Fruit fly (Drosophila melanogaster) whole organism, embryonic: ENCODE results near the gene CG34301.

ENCODE experiments used
- ATbp ChIP-seq: fragments of 200-800 bp; sonication (Bioruptor generic); optimal IDR thresholded peaks from 2 replicates; lab custom pipeline; 2017; ENCODE audit warnings: missing biosample characterization, mild to moderate bottlenecking, missing genetic modification characterization, missing genetic modification reagents
- Abd-B ChIP-seq: fragments of 200-800 bp; sonication (Bioruptor generic); optimal IDR thresholded peaks from 2 replicates; lab custom pipeline; 2018; ENCODE audit warnings: missing biosample characterization, mild to moderate bottlenecking, missing genetic modification characterization, moderate library complexity
- B-H2 ChIP-seq: fragments of 200-800 bp; sonication (Bioruptor generic); optimal IDR thresholded peaks from 2 replicates; lab custom pipeline; 2018; ENCODE audit warnings: missing biosample characterization, mild to moderate bottlenecking, missing genetic modification characterization
- CG10462 ChIP-seq: fragments of 200-800 bp; sonication (Bioruptor generic); optimal IDR thresholded peaks from 2 replicates; lab custom pipeline; 2016; ENCODE audit warnings: missing biosample characterization, missing genetic modification characterization
- CG10565 ChIP-seq: fragments of 200-800 bp; sonication (Bioruptor generic); optimal IDR thresholded peaks from 3 replicates; lab custom pipeline; 2016; ENCODE audit warnings: missing biosample characterization, mild to moderate bottlenecking, missing genetic modification characterization
- CG12155 ChIP-seq: fragments of 200-800 bp; sonication (Bioruptor generic); optimal IDR thresholded peaks from 3 replicates; lab custom pipeline; 2016; ENCODE audit warnings: missing biosample characterization, missing genetic modification characterization
- CG12219 ChIP-seq: fragments of 200-800 bp; sonication (Bioruptor generic); optimal IDR thresholded peaks from 3 replicates; lab custom pipeline; 2018; ENCODE audit warnings: missing biosample characterization, mild to moderate bottlenecking, missing genetic modification characterization
- CG1233 ChIP-seq: fragments of 200-800 bp; sonication (Bioruptor generic); optimal IDR thresholded peaks from 4 replicates; lab custom pipeline; 2018; ENCODE audit warnings: missing biosample characterization, mild to moderate bottlenecking, missing genetic modification characterization
- CG14860 ChIP-seq: fragments of 200-800 bp; sonication (Bioruptor generic); IDR thresholded peaks from 3 replicates; pipeline ENCODE4 v1.3.6; 2022; ENCODE audit warnings: missing biosample characterization, missing genetic modification characterization; ENCODE audit not compliant: partially characterized antibody
- CG15011 ChIP-seq: fragments of 200-800 bp; sonication (Bioruptor generic); optimal IDR thresholded peaks from 3 replicates; lab custom pipeline; 2018; ENCODE audit warnings: missing biosample characterization, mild to moderate bottlenecking, missing genetic modification characterization
- CG16815 ChIP-seq: fragments of 200-800 bp; sonication (Bioruptor generic); optimal IDR thresholded peaks from 3 replicates; lab custom pipeline; 2017; ENCODE audit warnings: missing biosample characterization, mild to moderate bottlenecking, missing genetic modification characterization
- CG16863 ChIP-seq: fragments of 200-800 bp; sonication (Bioruptor generic); optimal IDR thresholded peaks from 3 replicates; lab custom pipeline; 2016; ENCODE audit warnings: missing biosample characterization, missing genetic modification characterization
- CG17328 ChIP-seq: fragments of 200-800 bp; sonication (Bioruptor generic); IDR thresholded peaks from 2 replicates; pipeline ENCODE4 v1.3.6; 2022; ENCODE audit warnings: missing biosample characterization, missing genetic modification characterization
- CG17802 ChIP-seq: fragments of 200-800 bp; sonication (Bioruptor generic); optimal IDR thresholded peaks from 2 replicates; lab custom pipeline; 2018; ENCODE audit warnings: missing biosample characterization, mild to moderate bottlenecking, missing genetic modification characterization, moderate library complexity
- CG1832 ChIP-seq: fragments of 200-800 bp; sonication (Bioruptor generic); optimal IDR thresholded peaks from 2 replicates; lab custom pipeline; 2017; ENCODE audit warnings: missing biosample characterization, mild to moderate bottlenecking, missing genetic modification characterization, inconsistent platforms
- CG2889 ChIP-seq: fragments of 200-800 bp; sonication (Bioruptor generic); IDR thresholded peaks from 3 replicates; pipeline ENCODE4 v1.3.6; 2022; ENCODE audit warnings: missing biosample characterization, missing genetic modification characterization
- CG30431 ChIP-seq: fragments of 200-800 bp; sonication (Bioruptor generic); optimal IDR thresholded peaks from 2 replicates; lab custom pipeline; 2017; ENCODE audit warnings: missing biosample characterization, missing genetic modification characterization
- CG31365 ChIP-seq: fragments of 200-800 bp; sonication (Bioruptor generic); optimal IDR thresholded peaks from 2 replicates; lab custom pipeline; 2018; ENCODE audit warnings: missing biosample characterization, mild to moderate bottlenecking, missing genetic modification characterization
- CG31441 ChIP-seq: fragments of 200-800 bp; sonication (Bioruptor generic); IDR thresholded peaks from 2 replicates; pipeline ENCODE4 v1.3.6; 2022; ENCODE audit warnings: missing biosample characterization, missing genetic modification characterization
- CG4820 ChIP-seq: fragments of 200-800 bp; sonication (Bioruptor generic); optimal IDR thresholded peaks from 3 replicates; lab custom pipeline; 2016; ENCODE audit warnings: missing biosample characterization, missing genetic modification characterization
- CG6654 ChIP-seq: fragments of 200-800 bp; sonication (Bioruptor generic); optimal IDR thresholded peaks from 2 replicates; lab custom pipeline; 2017; ENCODE audit warnings: missing biosample characterization, mild to moderate bottlenecking, missing genetic modification characterization
- CG7839 ChIP-seq: fragments of 200-800 bp; sonication (Bioruptor generic); optimal IDR thresholded peaks from 3 replicates; lab custom pipeline; 2018; ENCODE audit warnings: missing biosample characterization, mild to moderate bottlenecking, missing genetic modification characterization, moderate library complexity
- CG7928 ChIP-seq: fragments of 200-800 bp; sonication (Bioruptor generic); optimal IDR thresholded peaks from 2 replicates; lab custom pipeline; 2017; ENCODE audit warnings: missing biosample characterization, mild to moderate bottlenecking, missing genetic modification characterization
- CG8359 ChIP-seq: fragments of 200-800 bp; sonication (Bioruptor generic); optimal IDR thresholded peaks from 2 replicates; lab custom pipeline; 2017; ENCODE audit warnings: missing biosample characterization, mild to moderate bottlenecking, missing genetic modification characterization, borderline replicate concordance
- CG8944 ChIP-seq: fragments of 200-800 bp; sonication (Bioruptor generic); optimal IDR thresholded peaks from 3 replicates; lab custom pipeline; 2016; ENCODE audit warnings: missing biosample characterization, missing genetic modification characterization
- CoRest ChIP-seq: fragments of 200-800 bp; sonication (Bioruptor generic); optimal IDR thresholded peaks from 3 replicates; lab custom pipeline; 2018; ENCODE audit warnings: missing biosample characterization, mild to moderate bottlenecking, missing genetic modification characterization, moderate library complexity
- Dip2 ChIP-seq: fragments of 200-800 bp; sonication (Bioruptor generic); IDR thresholded peaks from 2 replicates; pipeline ENCODE4 v1.3.6; 2022; ENCODE audit warnings: missing biosample characterization, missing genetic modification characterization
- Doc3 ChIP-seq: fragments of 200-800 bp; sonication (Bioruptor generic); IDR thresholded peaks from 3 replicates; pipeline ENCODE4 v1.3.6; 2022; ENCODE audit warnings: missing biosample characterization, missing genetic modification characterization; ENCODE audit not compliant: partially characterized antibody
- HLH54F ChIP-seq: fragments of 200-800 bp; sonication (Bioruptor generic); optimal IDR thresholded peaks from 3 replicates; lab custom pipeline; 2016; ENCODE audit warnings: missing biosample characterization, missing genetic modification characterization
- NfI ChIP-seq: fragments of 200-800 bp; sonication (Bioruptor generic); optimal IDR thresholded peaks from 3 replicates; lab custom pipeline; 2018; ENCODE audit warnings: missing biosample characterization, mild to moderate bottlenecking, missing genetic modification characterization, moderate library complexity
- Oli ChIP-seq: fragments of 200-800 bp; sonication (Bioruptor generic); optimal IDR thresholded peaks from 2 replicates; lab custom pipeline; 2018; ENCODE audit warnings: missing biosample characterization, mild to moderate bottlenecking, missing genetic modification characterization, moderate library complexity
- Rfx ChIP-seq: fragments of 200-800 bp; sonication (Bioruptor generic); IDR thresholded peaks from 2 replicates; pipeline ENCODE4 v1.3.6; 2022; ENCODE audit warnings: missing biosample characterization, missing genetic modification characterization
- ab ChIP-seq: fragments of 200-800 bp; sonication (Bioruptor generic); optimal IDR thresholded peaks from 2 replicates; lab custom pipeline; 2016; ENCODE audit warnings: missing biosample characterization, missing genetic modification characterization
- bbx ChIP-seq: fragments of 200-800 bp; sonication (Bioruptor generic); IDR thresholded peaks from 2 replicates; pipeline ENCODE4 v1.3.6; 2022; ENCODE audit warnings: missing biosample characterization, missing genetic modification characterization; ENCODE audit not compliant: partially characterized antibody
- cad ChIP-seq: fragments of >200 bp; optimal IDR thresholded peaks from 2 replicates; lab custom pipeline; 2017; ENCODE audit warnings: missing biosample characterization, missing genetic modification characterization
- chn ChIP-seq: fragments of 200-800 bp; sonication (Bioruptor generic); optimal IDR thresholded peaks from 2 replicates; lab custom pipeline; 2016; ENCODE audit warnings: missing biosample characterization, missing genetic modification characterization
- ci ChIP-seq: fragments of 200-800 bp; sonication (Bioruptor generic); IDR thresholded peaks from 3 replicates; pipeline ENCODE4 v1.3.6; 2022; ENCODE audit warnings: missing biosample characterization, missing genetic modification characterization
- croc ChIP-seq: fragments of 200-800 bp; sonication (Bioruptor generic); conservative IDR thresholded peaks from 3 replicates; pipeline ENCODE4 v1.3.6; 2022; ENCODE audit warnings: missing biosample characterization, missing genetic modification characterization
- dimm ChIP-seq: fragments of 200-800 bp; sonication (Bioruptor generic); IDR thresholded peaks from 2 replicates; pipeline ENCODE4 v1.3.6; 2022; ENCODE audit warnings: missing biosample characterization, missing genetic modification characterization
- ems ChIP-seq: fragments of 200-800 bp; sonication (Bioruptor generic); optimal IDR thresholded peaks from 3 replicates; lab custom pipeline; 2016; ENCODE audit warnings: missing biosample characterization, missing genetic modification characterization
- gem ChIP-seq: fragments of 200-800 bp; sonication (Bioruptor generic); optimal IDR thresholded peaks from 2 replicates; lab custom pipeline; 2019; ENCODE audit warnings: missing biosample characterization, mild to moderate bottlenecking, missing genetic modification characterization, moderate library complexity
- grau ChIP-seq: fragments of 200-800 bp; optimal IDR thresholded peaks from 3 replicates; lab custom pipeline; 2019; ENCODE audit warnings: missing biosample characterization, mild to moderate bottlenecking, missing genetic modification characterization, moderate library complexity
- gsb-n ChIP-seq: fragments of 200-800 bp; sonication (Bioruptor generic); optimal IDR thresholded peaks from 3 replicates; lab custom pipeline; 2018; ENCODE audit warnings: missing biosample characterization, mild to moderate bottlenecking, missing genetic modification characterization
- ham ChIP-seq: fragments of 200-800 bp; sonication (Bioruptor generic); IDR thresholded peaks from 2 replicates; pipeline ENCODE4 v1.3.6; 2022; ENCODE audit warnings: missing biosample characterization, missing genetic modification characterization
- insv ChIP-seq, 2 experiments: fragments of 200-800 bp; sonication (Bioruptor generic); optimal IDR thresholded peaks; 3 replicates each; lab custom pipeline; 2016 to 2018; ENCODE audit warnings: missing biosample characterization in 2 of 2, missing genetic modification characterization in 2 of 2
- repo ChIP-seq: fragments of 200-800 bp; sonication (Bioruptor generic); optimal IDR thresholded peaks from 2 replicates; lab custom pipeline; 2016; ENCODE audit warnings: missing biosample characterization, missing genetic modification characterization
- sima ChIP-seq: fragments of 200-800 bp; sonication (Bioruptor generic); optimal IDR thresholded peaks from 2 replicates; lab custom pipeline; 2016; ENCODE audit warnings: missing biosample characterization, missing genetic modification characterization
- slou ChIP-seq: fragments of 200-800 bp; sonication (Bioruptor generic); optimal IDR thresholded peaks from 3 replicates; lab custom pipeline; 2016; ENCODE audit warnings: missing biosample characterization, missing genetic modification characterization
- slp2 ChIP-seq: fragments of 200-800 bp; sonication (Bioruptor generic); optimal IDR thresholded peaks from 2 replicates; lab custom pipeline; 2016; ENCODE audit warnings: missing biosample characterization, missing genetic modification characterization
- tio ChIP-seq: fragments of 200-800 bp; sonication (Bioruptor generic); optimal IDR thresholded peaks from 2 replicates; lab custom pipeline; 2017; ENCODE audit warnings: missing biosample characterization, missing genetic modification characterization, inconsistent platforms

Gene CG34301

dm6 chr3R:8811323-8811936 lies 38.2 kb downstream of the CG34301 start (continued):
- TF ChIP-seq CG30431 (GFP tag; lab: Kevin White, UChicago): peak; percentile 97
- TF ChIP-seq slou (GFP tag; lab: Kevin White, UChicago): peak; percentile 92
- peak; percentile 99 for TF ChIP-seq CG7839 (tag; lab: Kevin White, UChicago)
- peak; percentile 99 for TF ChIP-seq CoRest (tag; lab: Kevin White, UChicago)
- TF ChIP-seq chn (GFP tag; lab: Kevin White, UChicago): peak; percentile 99
- TF ChIP-seq CG6654 (GFP tag; lab: Kevin White, UChicago): peak; percentile 92
- TF ChIP-seq CG10462 (GFP tag; lab: Kevin White, UChicago): peak; percentile 98
- TF ChIP-seq CG16863 (GFP tag; lab: Kevin White, UChicago): peak; percentile 99
- peak; percentile 90 for TF ChIP-seq CG17802
- TF ChIP-seq CG1233: peak; percentile 98
- peak; percentile 99 for TF ChIP-seq CG15011 (GFP tag; lab: Kevin White, UChicago)
- TF ChIP-seq HLH54F (GFP tag; lab: Kevin White, UChicago): peak; percentile 99
- peak; percentile 99 for TF ChIP-seq CG12219 (GFP tag; lab: Kevin White, UChicago)
- TF ChIP-seq B-H2 (GFP tag; lab: Kevin White, UChicago): peak; percentile 96
- TF ChIP-seq CG2889 (GFP tag; lab: Robert Waterston, UW): peak; percentile 99
- TF ChIP-seq CG31365 (tag; lab: Kevin White, UChicago): peak; percentile 93
- TF ChIP-seq CG8359 (GFP tag; lab: Kevin White, UChicago): peak; percentile 97
- peak; percentile 95 for TF ChIP-seq CG10565 (GFP tag; lab: Kevin White, UChicago)
- TF ChIP-seq ems: peak; percentile 99
- TF ChIP-seq Oli: peak; percentile 99
- peak; percentile 99 for TF ChIP-seq tio (GFP tag; lab: Kevin White, UChicago)
- peak; percentile 99 for TF ChIP-seq NfI (GFP tag; lab: Kevin White, UChicago)
- peak; percentile 98 for TF ChIP-seq dimm (GFP tag; lab: Robert Waterston, UW)
- peak; percentile 99 for TF ChIP-seq gem (tag; lab: Kevin White, UChicago)
- peak; percentile 98 for TF ChIP-seq ATbp (GFP tag; lab: Kevin White, UChicago)
- TF ChIP-seq insv (GFP tag; optimal IDR thresholded peaks at IDR 0.05; lab: Kevin White, UChicago): peak; percentile 69 to 77
- peak; percentile 97 for TF ChIP-seq ham (GFP tag; lab: Robert Waterston, UW)
- peak; percentile 98 for TF ChIP-seq grau (tag; lab: Kevin White, UChicago)
- no peak for TF ChIP-seq Doc3 (GFP tag; lab: Robert Waterston, UW)
- peak; percentile 99 for TF ChIP-seq Rfx (GFP tag; lab: Robert Waterston, UW)
- TF ChIP-seq slp2: peak; percentile 96
- peak; percentile 77; the same call in 1 of the 2 replicates for TF ChIP-seq Dip2 (GFP tag; lab: Robert Waterston, UW)
- TF ChIP-seq sima (GFP tag; lab: Kevin White, UChicago): peak; percentile 96
- TF ChIP-seq ci (GFP tag; lab: Robert Waterston, UW): peak; percentile 99
- peak; percentile 98 for TF ChIP-seq CG4820 (GFP tag; lab: Kevin White, UChicago)
- TF ChIP-seq gsb-n (tag; lab: Kevin White, UChicago): peak; percentile 97
- TF ChIP-seq CG12155 (GFP tag; lab: Kevin White, UChicago): peak; percentile 98
- no peak for TF ChIP-seq CG14860 (GFP tag; lab: Robert Waterston, UW)
- peak; percentile 86 for TF ChIP-seq CG7928 (GFP tag; lab: Kevin White, UChicago)
- peak; percentile 98 for TF ChIP-seq CG8944
- TF ChIP-seq croc: peak; percentile 96
- TF ChIP-seq CG31441: peak; percentile 88
- TF ChIP-seq ab: peak; percentile 97
- no peak for TF ChIP-seq cad (GFP tag; lab: Kevin White, UChicago)
- TF ChIP-seq bbx: 0 out of 2 replicates have a peak, but pooled peaks have one; percentile 42
- peak; percentile 98 for TF ChIP-seq CG17328 (GFP tag; lab: Robert Waterston, UW)
- TF ChIP-seq repo: peak; percentile 98
- peak; percentile 99 for TF ChIP-seq CG16815 (GFP tag; lab: Kevin White, UChicago)
- peak; percentile 99 for TF ChIP-seq Abd-B (GFP tag; lab: Kevin White, UChicago)
- TF ChIP-seq CG1832 (GFP tag; lab: Kevin White, UChicago): no peak
